Worm (Caenorhabditis elegans) whole organism, midembryonic: ENCODE measurements around the gene Y32G9A.2.

ENCODE experiments used
- T22C8.4 ChIP-seq: fragments of 200-800 bp; sonication (Bioruptor generic); IDR thresholded peaks from 2 replicates; pipeline ENCODE4 v1.3.6; 2022; ENCODE audit warnings: missing genetic modification characterization, missing compliant biosample characterization
- cog-1 ChIP-seq: sonication (generic microtip); optimal IDR thresholded peaks from 2 replicates; lab custom pipeline; 2016; ENCODE audit warnings: missing genetic modification characterization, missing compliant biosample characterization
- flt-1 ChIP-seq: fragments of 200-800 bp; sonication (Bioruptor generic); IDR thresholded peaks from 2 replicates; pipeline ENCODE4 v1.3.6; 2022; ENCODE audit warnings: missing genetic modification characterization, missing compliant biosample characterization
- klf-2 ChIP-seq: fragments of 200-800 bp; sonication (Bioruptor generic); conservative IDR thresholded peaks from 2 replicates; pipeline ENCODE4 v1.3.6; 2022; ENCODE audit warnings: missing genetic modification reagents, missing genetic modification characterization, missing compliant biosample characterization
- med-1 ChIP-seq: sonication (generic microtip); optimal IDR thresholded peaks from 2 replicates; lab custom pipeline; 2017; ENCODE audit warnings: missing genetic modification characterization, mild to moderate bottlenecking, missing compliant biosample characterization, antibody characterized with exemption, missing genetic modification reagents; ENCODE audit not compliant: insufficient read depth
- ref-1 ChIP-seq: fragments of 200-800 bp; sonication (Bioruptor generic); conservative IDR thresholded peaks from 2 replicates; pipeline ENCODE4 v1.3.6; 2022; ENCODE audit warnings: missing genetic modification reagents, missing genetic modification characterization, missing compliant biosample characterization
- tab-1 ChIP-seq: fragments of 200-800 bp; sonication (Bioruptor generic); IDR thresholded peaks from 2 replicates; pipeline ENCODE4 v1.3.6; 2022; ENCODE audit warnings: missing genetic modification characterization, missing compliant biosample characterization
- ztf-23 ChIP-seq: fragments of 200-800 bp; sonication (Bioruptor generic); IDR thresholded peaks from 2 replicates; pipeline ENCODE4 v1.3.6; 2022; ENCODE audit warnings: missing genetic modification reagents, missing genetic modification characterization, missing compliant biosample characterization
- ztf-29 ChIP-seq: fragments of 200-800 bp; sonication (Bioruptor generic); IDR thresholded peaks from 2 replicates; pipeline ENCODE4 v1.3.6; 2022; ENCODE audit warnings: missing genetic modification reagents, missing genetic modification characterization, missing compliant biosample characterization

The Y32G9A.2 gene

ce11 chrV:1961453-1961852 is 43.1 kb downstream of the Y32G9A.2 start, which contains the start of gene Y40B10B.1:
TSS of gene Y40B10B.1 (minus strand) at chrV:1961553.
- TF ChIP-seq ref-1 (GFP tag; lab: Robert Waterston, UW), result no peak
- TF ChIP-seq tab-1 (GFP tag; lab: Robert Waterston, UW), result no peak
- TF ChIP-seq flt-1 (GFP tag; lab: Robert Waterston, UW), result no peak
- TF ChIP-seq T22C8.4 (GFP tag; lab: Robert Waterston, UW), result no peak
- no peak for TF ChIP-seq med-1 (GFP tag; lab: Kevin White, UChicago)
- TF ChIP-seq klf-2 (GFP tag; lab: Robert Waterston, UW), result no peak
- no peak for TF ChIP-seq cog-1 (tag; lab: Kevin White, UChicago)
- no peak for TF ChIP-seq ztf-29
- no peak for TF ChIP-seq ztf-23 (GFP tag; lab: Robert Waterston, UW)

- TF ChIP-seq ref-1 (GFP tag; lab: Robert Waterston, UW), result no peak
- no peak for TF ChIP-seq T22C8.4 (GFP tag; lab: Robert Waterston, UW)
- no peak for TF ChIP-seq klf-2 (GFP tag; lab: Robert Waterston, UW)
Measured at ce11 chrV:1964806-1965205, 46.5 kb downstream of the Y32G9A.2 start, which contains the start of gene srj-15. TSS of gene srj-15 (minus strand) at chrV:1964906.

ce11 chrV:1966962-1967361 is 48.7 kb downstream of the Y32G9A.2 start:
- TF ChIP-seq ztf-23 (GFP tag; lab: Robert Waterston, UW), result no peak
- no peak for TF ChIP-seq klf-2 (GFP tag; lab: Robert Waterston, UW)
- no peak for TF ChIP-seq med-1 (GFP tag; lab: Kevin White, UChicago)
- no peak for TF ChIP-seq flt-1 (GFP tag; lab: Robert Waterston, UW)
- no peak for TF ChIP-seq cog-1 (tag; lab: Kevin White, UChicago)
- TF ChIP-seq tab-1 (GFP tag; lab: Robert Waterston, UW), result no peak
- TF ChIP-seq T22C8.4 (GFP tag; lab: Robert Waterston, UW), result no peak
- no peak for TF ChIP-seq ref-1 (GFP tag; lab: Robert Waterston, UW)
- no peak for TF ChIP-seq ztf-29

- TF ChIP-seq T22C8.4 (GFP tag; lab: Robert Waterston, UW) (no peak), cog-1 (tag; lab: Kevin White, UChicago) (no peak), med-1 (GFP tag; lab: Kevin White, UChicago) (no peak), klf-2 (GFP tag; lab: Robert Waterston, UW) (no peak), ref-1 (GFP tag; lab: Robert Waterston, UW) (no peak), tab-1 (GFP tag; lab: Robert Waterston, UW) (no peak)
Measured at ce11 chrV:1968809-1969208, 50.5 kb downstream of the Y32G9A.2 start.

- TF ChIP-seq ztf-29 (no peak), med-1 (GFP tag; lab: Kevin White, UChicago) (no peak)
Measured at ce11 chrV:1969228-1969627, 50.9 kb downstream of the Y32G9A.2 start, which contains the start of gene acs-3. TSS of gene acs-3 (plus strand) at chrV:1969528.

- no peak for TF ChIP-seq cog-1 (tag; lab: Kevin White, UChicago)
- no peak for TF ChIP-seq tab-1 (GFP tag; lab: Robert Waterston, UW)
- TF ChIP-seq ztf-23 (GFP tag; lab: Robert Waterston, UW), result no peak
- no peak for TF ChIP-seq T22C8.4 (GFP tag; lab: Robert Waterston, UW)
- TF ChIP-seq flt-1 (GFP tag; lab: Robert Waterston, UW), result no peak
- no peak for TF ChIP-seq ref-1 (GFP tag; lab: Robert Waterston, UW)
- TF ChIP-seq klf-2 (GFP tag; lab: Robert Waterston, UW), result no peak
- no peak for TF ChIP-seq med-1 (GFP tag; lab: Kevin White, UChicago)
- TF ChIP-seq ztf-29, result no peak
Measured at ce11 chrV:1969690-1970089, 51.4 kb downstream of the Y32G9A.2 start.
